Worm (Caenorhabditis elegans): ENCODE results near the gene cct-2.

cct-2 gene

DNA sequence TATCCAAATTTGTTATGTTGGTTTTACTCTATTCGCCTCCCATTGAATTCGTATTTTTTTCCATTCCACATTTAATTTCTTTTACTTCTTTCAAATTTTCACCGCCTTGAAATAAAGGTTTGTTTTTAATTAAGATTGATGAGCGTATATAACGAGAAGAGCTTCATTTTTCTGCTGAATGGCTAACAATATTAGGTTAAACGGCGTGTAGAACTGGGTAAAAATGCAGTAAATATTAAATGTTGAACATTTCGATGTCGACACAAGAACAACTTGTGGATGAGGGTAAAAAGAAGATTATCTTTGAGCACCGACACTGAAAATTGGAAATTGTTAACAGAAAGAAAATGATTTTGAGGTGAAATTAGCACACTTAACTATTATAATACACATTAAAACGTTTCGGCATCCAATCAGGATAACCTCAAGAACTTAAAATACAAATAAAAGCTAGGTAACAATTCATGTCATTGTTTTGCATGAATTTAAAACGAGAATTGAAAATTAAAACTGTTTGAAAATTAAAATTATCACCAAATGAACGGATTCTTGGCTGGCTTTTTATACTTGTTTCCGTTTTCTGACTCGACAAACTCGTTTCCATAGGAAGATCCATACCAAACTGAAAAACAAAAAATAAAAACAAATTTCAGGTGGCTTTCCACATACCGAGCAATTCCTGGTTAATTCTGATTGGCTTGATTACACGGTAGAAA, 11.5 kb downstream of the cct-2 start (continued):
- TF ChIP-seq Y79H2A.3 (GFP tag; conservative IDR thresholded peaks at IDR 0.05) (peak; percentile 67; the same call in 1 of the 2 replicates), pbrm-1 (GFP tag; IDR thresholded peaks at IDR 0.05) (no peak), ceh-100 (GFP tag; IDR thresholded peaks at IDR 0.05) (0 out of 2 replicates have a peak, but pooled peaks have one; percentile 30), attf-3 (GFP tag; conservative IDR thresholded peaks at IDR 0.05) (no peak), nhr-80 (tag; optimal IDR thresholded peaks at IDR 0.05) (no peak), ceh-27 (GFP tag; optimal IDR thresholded peaks at IDR 0.05) (no peak), nhr-179 (tag; optimal IDR thresholded peaks at IDR 0.05) (no peak), efl-1 (GFP tag; optimal IDR thresholded peaks at IDR 0.05) (no peak), Y67H2A.10 (GFP tag; conservative IDR thresholded peaks at IDR 0.05) (no peak), somi-1 (GFP tag; optimal IDR thresholded peaks at IDR 0.05) (no peak), lsl-1 (GFP tag; optimal IDR thresholded peaks at IDR 0.05) (peak; percentile 2), bed-1 (GFP tag; IDR thresholded peaks at IDR 0.05) (no peak), egl-44 (GFP tag; IDR thresholded peaks at IDR 0.05) (no peak), mcd-1 (GFP tag; IDR thresholded peaks at IDR 0.05) (no peak), tlf-1 (GFP tag; optimal IDR thresholded peaks at IDR 0.05) (no peak), K11D2.4 (GFP tag; IDR thresholded peaks at IDR 0.05) (no peak), rcor-1 (GFP tag; IDR thresholded peaks at IDR 0.05) (no peak), fkh-3 (tag; optimal IDR thresholded peaks at IDR 0.05) (no peak), tbp1 (GFP tag; optimal IDR thresholded peaks at IDR 0.05) (peak; percentile 30), let-607 (tag; optimal IDR thresholded peaks at IDR 0.05) (no peak), zfh-2 (GFP tag; conservative IDR thresholded peaks at IDR 0.05) (no peak), egrh-3 (GFP tag; IDR thresholded peaks at IDR 0.05) (no peak), hsf-1 (GFP tag; IDR thresholded peaks at IDR 0.05) (no peak), lin-40 (tag; optimal IDR thresholded peaks at IDR 0.05) (no peak), ceh-91 (GFP tag; IDR thresholded peaks at IDR 0.05) (no peak), D2030.7 (GFP tag; IDR thresholded peaks at IDR 0.05) (peak; percentile 34; the same call in 1 of the 2 replicates), tbx-9 (tag; optimal IDR thresholded peaks at IDR 0.05; ENCODE audit: borderline replicate concordance) (no peak), ceh-58 (GFP tag; IDR thresholded peaks at IDR 0.05) (no peak), ceh-40 (GFP tag; IDR thresholded peaks at IDR 0.05) (no peak), Y53G8AR.9 (GFP tag; conservative IDR thresholded peaks at IDR 0.05) (0 out of 2 replicates have a peak, but pooled peaks have one; percentile 56), ZK185.1 (tag; optimal IDR thresholded peaks at IDR 0.05; ENCODE audit: poor library complexity, severe bottlenecking) (peak; percentile 1), F33H1.4 (GFP tag; IDR thresholded peaks at IDR 0.05) (no peak; the same call in 1 of the 2 replicates), ztf-28 (GFP tag; IDR thresholded peaks at IDR 0.05) (no peak), snpc-3.4 (tag; optimal IDR thresholded peaks at IDR 0.05) (peak; percentile 1), repo-1 (tag; optimal IDR thresholded peaks at IDR 0.05) (peak; percentile 9), snpc-1.1 (tag; optimal IDR thresholded peaks at IDR 0.05; ENCODE audit: insufficient read depth) (no peak), lir-1 (GFP tag; conservative IDR thresholded peaks at IDR 0.05) (no peak), K12H6.12 (tag; optimal IDR thresholded peaks at IDR 0.05) (no peak), C17E4.6 (GFP tag; IDR thresholded peaks at IDR 0.05) (0 out of 2 replicates have a peak, but pooled peaks have one; percentile 9), Y56A3A.18 (GFP tag; IDR thresholded peaks at IDR 0.05) (peak; percentile 68; the same call in 1 of the 2 replicates), nhr-120 (GFP tag; IDR thresholded peaks at IDR 0.05) (no peak), T07F8.4 (tag; optimal IDR thresholded peaks at IDR 0.05) (no peak), mel-28 (tag; optimal IDR thresholded peaks at IDR 0.05; ENCODE audit: borderline replicate concordance) (no peak), gei-17 (GFP tag; optimal IDR thresholded peaks at IDR 0.05) (no peak), athp-1 (tag; optimal IDR thresholded peaks at IDR 0.05) (peak; percentile 69), nfya-2 (GFP tag; IDR thresholded peaks at IDR 0.05) (no peak), let-526 (GFP tag; IDR thresholded peaks at IDR 0.05) (no peak)
